Fruit fly (Drosophila melanogaster) whole organism, embryonic: ENCODE data around the gene CG15403.

Experiments
- ATbp ChIP-seq: fragments of 200-800 bp; sonication (Bioruptor generic); optimal IDR thresholded peaks from 2 replicates; lab custom pipeline; 2017; ENCODE audit warnings: missing biosample characterization, mild to moderate bottlenecking, missing genetic modification characterization, missing genetic modification reagents
- B-H2 ChIP-seq: fragments of 200-800 bp; sonication (Bioruptor generic); optimal IDR thresholded peaks from 2 replicates; lab custom pipeline; 2018; ENCODE audit warnings: missing biosample characterization, mild to moderate bottlenecking, missing genetic modification characterization
- BtbVII ChIP-seq: fragments of 200-800 bp; sonication (Bioruptor generic); optimal IDR thresholded peaks from 3 replicates; lab custom pipeline; 2017; ENCODE audit warnings: missing biosample characterization, mild to moderate bottlenecking, missing genetic modification characterization
- CG10209 ChIP-seq: fragments of 200-800 bp; sonication (Bioruptor generic); optimal IDR thresholded peaks from 3 replicates; lab custom pipeline; 2017; ENCODE audit warnings: missing biosample characterization, mild to moderate bottlenecking, missing genetic modification characterization, missing genetic modification reagents
- CG10959 ChIP-seq: fragments of 200-800 bp; sonication (Bioruptor generic); IDR thresholded peaks from 2 replicates; pipeline ENCODE4 v1.3.6; 2022; ENCODE audit warnings: missing biosample characterization, missing genetic modification characterization
- CG11085 ChIP-seq: fragments of 200-800 bp; sonication (Bioruptor generic); IDR thresholded peaks from 2 replicates; pipeline ENCODE4 v1.3.6; 2022; ENCODE audit warnings: missing biosample characterization, missing genetic modification characterization
- CG11247 ChIP-seq: fragments of 200-800 bp; sonication (Bioruptor generic); IDR thresholded peaks from 2 replicates; pipeline ENCODE4 v1.3.6; 2022; ENCODE audit warnings: missing biosample characterization, missing genetic modification characterization
- CG11504 ChIP-seq: fragments of 200-800 bp; sonication (Bioruptor generic); optimal IDR thresholded peaks from 3 replicates; lab custom pipeline; 2019; ENCODE audit warnings: missing biosample characterization, mild to moderate bottlenecking, missing genetic modification characterization, moderate library complexity
- CG11696 ChIP-seq: fragments of 200-800 bp; sonication (Bioruptor generic); IDR thresholded peaks from 2 replicates; pipeline ENCODE4 v1.3.6; 2022; ENCODE audit warnings: missing biosample characterization, missing genetic modification characterization
- CG12071 ChIP-seq: fragments of 200-800 bp; sonication (Bioruptor generic); optimal IDR thresholded peaks from 3 replicates; lab custom pipeline; 2018; ENCODE audit warnings: missing biosample characterization, mild to moderate bottlenecking, missing genetic modification characterization
- CG12744 ChIP-seq: fragments of 200-800 bp; sonication (Bioruptor generic); optimal IDR thresholded peaks from 2 replicates; lab custom pipeline; 2016; ENCODE audit warnings: missing biosample characterization, missing genetic modification characterization
- CG12769 ChIP-seq: fragments of 200-800 bp; sonication (Bioruptor generic); optimal IDR thresholded peaks from 2 replicates; lab custom pipeline; 2019; ENCODE audit warnings: missing biosample characterization, mild to moderate bottlenecking, missing genetic modification characterization, moderate library complexity
- CG16813 ChIP-seq: fragments of 200-800 bp; sonication (Bioruptor generic); IDR thresholded peaks from 3 replicates; pipeline ENCODE4 v1.3.6; 2022; ENCODE audit warnings: missing biosample characterization, missing genetic modification characterization; ENCODE audit not compliant: partially characterized antibody
- CG18599 ChIP-seq: fragments of 200-800 bp; sonication (Bioruptor generic); optimal IDR thresholded peaks from 3 replicates; lab custom pipeline; 2017; ENCODE audit warnings: missing biosample characterization, missing genetic modification characterization, mild to moderate bottlenecking, moderate library complexity, missing genetic modification reagents
- CG18619 ChIP-seq: fragments of 200-800 bp; sonication (Bioruptor generic); optimal IDR thresholded peaks from 3 replicates; lab custom pipeline; 2017; ENCODE audit warnings: missing biosample characterization, mild to moderate bottlenecking, missing genetic modification characterization
- CG31441 ChIP-seq: fragments of 200-800 bp; sonication (Bioruptor generic); IDR thresholded peaks from 2 replicates; pipeline ENCODE4 v1.3.6; 2022; ENCODE audit warnings: missing biosample characterization, missing genetic modification characterization
- CG3838 ChIP-seq: fragments of 200-800 bp; sonication (Bioruptor generic); optimal IDR thresholded peaks from 3 replicates; lab custom pipeline; 2016; ENCODE audit warnings: missing biosample characterization, missing genetic modification characterization
- CG43689 ChIP-seq: fragments of 200-800 bp; sonication (Bioruptor generic); IDR thresholded peaks from 2 replicates; pipeline ENCODE4 v1.3.6; 2022; ENCODE audit warnings: missing biosample characterization, missing genetic modification characterization
- CG6683 ChIP-seq: fragments of 200-800 bp; sonication (Bioruptor generic); optimal IDR thresholded peaks from 2 replicates; lab custom pipeline; 2017; ENCODE audit warnings: missing biosample characterization, mild to moderate bottlenecking, missing genetic modification characterization, missing genetic modification reagents
- CG7372 ChIP-seq: fragments of 200-800 bp; sonication (Bioruptor generic); IDR thresholded peaks from 2 replicates; pipeline ENCODE4 v1.3.6; 2022; ENCODE audit warnings: missing biosample characterization, missing genetic modification characterization
- CG8944 ChIP-seq: fragments of 200-800 bp; sonication (Bioruptor generic); optimal IDR thresholded peaks from 3 replicates; lab custom pipeline; 2016; ENCODE audit warnings: missing biosample characterization, missing genetic modification characterization
- CrebB ChIP-seq: fragments of 200-800 bp; sonication (Bioruptor generic); optimal IDR thresholded peaks from 3 replicates; lab custom pipeline; 2018; ENCODE audit warnings: missing biosample characterization, mild to moderate bottlenecking, missing genetic modification characterization
- Dad ChIP-seq: fragments of 200-800 bp; sonication (Bioruptor generic); optimal IDR thresholded peaks from 3 replicates; lab custom pipeline; 2016; ENCODE audit warnings: missing biosample characterization, missing genetic modification characterization
- Doc3 ChIP-seq: fragments of 200-800 bp; sonication (Bioruptor generic); IDR thresholded peaks from 3 replicates; pipeline ENCODE4 v1.3.6; 2022; ENCODE audit warnings: missing biosample characterization, missing genetic modification characterization; ENCODE audit not compliant: partially characterized antibody
- Eip74EF ChIP-seq, 2 experiments: fragments of 200-800 bp in 1 of 2; fragments of >200 bp in 1 of 2; sonication (Bioruptor generic) in 1 of 2; optimal IDR thresholded peaks; 2 replicates each; lab custom pipeline; 2017 to 2019; ENCODE audit warnings: missing biosample characterization in 2 of 2, missing genetic modification characterization in 2 of 2, mild to moderate bottlenecking in 1 of 2, moderate library complexity in 1 of 2
- Ets97D ChIP-seq: fragments of 200-800 bp; sonication (Bioruptor generic); optimal IDR thresholded peaks from 3 replicates; lab custom pipeline; 2016; ENCODE audit warnings: missing biosample characterization, missing genetic modification characterization
- HLH3B ChIP-seq: fragments of 200-800 bp; sonication (Bioruptor generic); IDR thresholded peaks from 2 replicates; pipeline ENCODE4 v1.3.6; 2022; ENCODE audit warnings: missing biosample characterization, missing genetic modification characterization
- HLHmδ ChIP-seq: fragments of 200-800 bp; sonication (Bioruptor generic); optimal IDR thresholded peaks from 2 replicates; lab custom pipeline; 2018; ENCODE audit warnings: missing biosample characterization, mild to moderate bottlenecking, missing genetic modification characterization, moderate library complexity
- Lhr ChIP-seq: fragments of 200-800 bp; sonication (Bioruptor generic); optimal IDR thresholded peaks from 3 replicates; lab custom pipeline; 2017; ENCODE audit warnings: mild to moderate bottlenecking, missing biosample characterization, missing genetic modification reagents, missing genetic modification characterization
- Nf-YB ChIP-seq: fragments of 200-800 bp; sonication (Bioruptor generic); optimal IDR thresholded peaks from 3 replicates; lab custom pipeline; 2019; ENCODE audit warnings: missing biosample characterization, mild to moderate bottlenecking, missing genetic modification characterization, moderate library complexity
- Opbp ChIP-seq: fragments of 200-800 bp; sonication (Bioruptor generic); IDR thresholded peaks from 3 replicates; pipeline ENCODE4 v1.3.6; 2022; ENCODE audit warnings: missing biosample characterization, missing genetic modification characterization; ENCODE audit not compliant: partially characterized antibody
- Sox100B ChIP-seq: fragments of 200-800 bp; sonication (Bioruptor generic); optimal IDR thresholded peaks from 3 replicates; lab custom pipeline; 2018; ENCODE audit warnings: missing biosample characterization, mild to moderate bottlenecking, missing genetic modification characterization
- aop ChIP-seq: fragments of 200-800 bp; sonication (Bioruptor generic); IDR thresholded peaks from 2 replicates; pipeline ENCODE4 v1.3.6; 2022; ENCODE audit warnings: missing biosample characterization, missing genetic modification characterization
- ara ChIP-seq: fragments of 200-800 bp; sonication (Bioruptor generic); IDR thresholded peaks from 2 replicates; pipeline ENCODE4 v1.3.6; 2022; ENCODE audit warnings: missing biosample characterization, missing genetic modification characterization
- ems ChIP-seq: fragments of 200-800 bp; sonication (Bioruptor generic); optimal IDR thresholded peaks from 3 replicates; lab custom pipeline; 2016; ENCODE audit warnings: missing biosample characterization, missing genetic modification characterization
- fd3F ChIP-seq: fragments of 200-800 bp; sonication (Bioruptor generic); optimal IDR thresholded peaks from 2 replicates; lab custom pipeline; 2018; ENCODE audit warnings: missing biosample characterization, mild to moderate bottlenecking, missing genetic modification characterization, moderate library complexity
- insv ChIP-seq, 2 experiments: fragments of 200-800 bp; sonication (Bioruptor generic); optimal IDR thresholded peaks; 3 replicates each; lab custom pipeline; 2016 to 2018; ENCODE audit warnings: missing biosample characterization in 2 of 2, missing genetic modification characterization in 2 of 2
- lab ChIP-seq: fragments of 200-800 bp; sonication (Bioruptor generic); optimal IDR thresholded peaks from 3 replicates; lab custom pipeline; 2017; ENCODE audit warnings: missing biosample characterization, missing genetic modification characterization, mild to moderate bottlenecking, moderate library complexity, missing genetic modification reagents
- lbe ChIP-seq: fragments of 200-800 bp; sonication (Bioruptor generic); optimal IDR thresholded peaks from 2 replicates; lab custom pipeline; 2016; ENCODE audit warnings: missing biosample characterization, mild to moderate bottlenecking, missing genetic modification characterization
- nerfin-1 ChIP-seq: fragments of 200-800 bp; sonication (Bioruptor generic); optimal IDR thresholded peaks from 3 replicates; lab custom pipeline; 2019; ENCODE audit warnings: missing biosample characterization, mild to moderate bottlenecking, missing genetic modification characterization, moderate library complexity
- onecut ChIP-seq: fragments of 200-800 bp; sonication (Bioruptor generic); IDR thresholded peaks from 2 replicates; pipeline ENCODE4 v1.3.6; 2022; ENCODE audit warnings: missing biosample characterization, missing genetic modification characterization
- psq ChIP-seq: fragments of 200-800 bp; sonication (Bioruptor generic); optimal IDR thresholded peaks from 2 replicates; lab custom pipeline; 2017; ENCODE audit warnings: missing biosample characterization, missing genetic modification characterization
- sima ChIP-seq: fragments of 200-800 bp; sonication (Bioruptor generic); optimal IDR thresholded peaks from 2 replicates; lab custom pipeline; 2016; ENCODE audit warnings: missing biosample characterization, missing genetic modification characterization
- sr ChIP-seq: fragments of 200-800 bp; sonication (Bioruptor generic); IDR thresholded peaks from 3 replicates; pipeline ENCODE4 v1.3.6; 2022; ENCODE audit warnings: missing biosample characterization, missing genetic modification characterization
- tio ChIP-seq: fragments of 200-800 bp; sonication (Bioruptor generic); optimal IDR thresholded peaks from 2 replicates; lab custom pipeline; 2017; ENCODE audit warnings: missing biosample characterization, missing genetic modification characterization, inconsistent platforms
- tna ChIP-seq: fragments of 200-800 bp; sonication (Bioruptor generic); IDR thresholded peaks from 2 replicates; pipeline ENCODE4 v1.3.6; 2022; ENCODE audit warnings: missing biosample characterization, missing genetic modification characterization; ENCODE audit not compliant: partially characterized antibody
- tx ChIP-seq: fragments of 200-800 bp; sonication (Bioruptor generic); optimal IDR thresholded peaks from 2 replicates; lab custom pipeline; 2016; ENCODE audit warnings: missing biosample characterization, missing genetic modification characterization
- vvl ChIP-seq: fragments of 200-800 bp; sonication (Bioruptor generic); IDR thresholded peaks from 2 replicates; pipeline ENCODE4 v1.3.6; 2022; ENCODE audit warnings: missing biosample characterization, missing genetic modification characterization
- zfh2 ChIP-seq: fragments of 200-800 bp; sonication (Bioruptor generic); optimal IDR thresholded peaks from 2 replicates; lab custom pipeline; 2016; ENCODE audit warnings: missing biosample characterization, missing genetic modification characterization

The CG15403 gene

dm6 chr2L:3158260-3159072 is 30.0 kb downstream of the CG15403 start (continued):
- TF ChIP-seq CG11247 (GFP tag; lab: Robert Waterston, UW) (no peak), Eip74EF (GFP tag; optimal IDR thresholded peaks at IDR 0.05; lab: Kevin White, UChicago) (no peak), CG18599 (peak; percentile 16), CG10209 (no peak), Ets97D (GFP tag; lab: Kevin White, UChicago) (no peak), HLH3B (no peak), CrebB (no peak), CG18619 (GFP tag; lab: Kevin White, UChicago) (no peak), psq (GFP tag; lab: Kevin White, UChicago) (no peak), aop (GFP tag; lab: Robert Waterston, UW) (no peak), tna (GFP tag; lab: Robert Waterston, UW) (no peak), sr (GFP tag; lab: Robert Waterston, UW) (no peak), onecut (GFP tag; lab: Robert Waterston, UW) (no peak), ATbp (peak; percentile 40), CG6683 (no peak), ems (GFP tag; lab: Kevin White, UChicago) (no peak), CG7372 (GFP tag; lab: Robert Waterston, UW) (no peak), CG11504 (tag; lab: Kevin White, UChicago) (peak; percentile 26), Doc3 (GFP tag; lab: Robert Waterston, UW) (no peak), B-H2 (GFP tag; lab: Kevin White, UChicago) (no peak), BtbVII (GFP tag; lab: Kevin White, UChicago) (peak; percentile 8), fd3F (GFP tag; lab: Kevin White, UChicago) (no peak), tio (GFP tag; lab: Kevin White, UChicago) (no peak), Nf-YB (GFP tag; lab: Kevin White, UChicago) (peak; percentile 20), CG16813 (GFP tag; lab: Robert Waterston, UW) (0 out of 3 replicates have a peak, but pooled peaks have one; percentile 8), lbe (no peak), Lhr (GFP tag; lab: Kevin White, UChicago) (no peak), CG12744 (no peak), CG43689 (no peak), vvl (GFP tag; lab: Robert Waterston, UW) (peak; percentile 28), zfh2 (GFP tag; lab: Kevin White, UChicago) (no peak), lab (GFP tag; lab: Kevin White, UChicago) (peak; percentile 55), CG10959 (no peak), CG12769 (tag; lab: Kevin White, UChicago) (no peak), sima (GFP tag; lab: Kevin White, UChicago) (no peak), tx (no peak), CG12071 (GFP tag; lab: Kevin White, UChicago) (peak; percentile 26), Dad (GFP tag; lab: Kevin White, UChicago) (no peak), nerfin-1 (no peak), HLHmδ (GFP tag; lab: Kevin White, UChicago) (no peak), CG31441 (GFP tag; lab: Robert Waterston, UW) (no peak; the same call in 1 of the 2 replicates), Opbp (GFP tag; lab: Robert Waterston, UW) (no peak), insv (GFP tag; optimal IDR thresholded peaks at IDR 0.05; lab: Kevin White, UChicago) (peak; percentile 90 to 97), CG8944 (GFP tag; lab: Kevin White, UChicago) (no peak), CG11696 (GFP tag; lab: Robert Waterston, UW) (no peak), ara (GFP tag; lab: Robert Waterston, UW) (no peak), CG11085 (GFP tag; lab: Robert Waterston, UW) (no peak), CG3838 (no peak), Sox100B (GFP tag; lab: Kevin White, UChicago) (no peak)
